Worm (Caenorhabditis elegans): ENCODE measurements around the gene clc-18.

clc-18 gene

ce11 chrV:4109873-4110272, at the start of gene clc-18:
clc-18 (minus strand) TSS chrV:4109973.
- no peak for TF ChIP-seq irx-1 (tag; optimal IDR thresholded peaks at IDR 0.05)
- no peak for TF ChIP-seq pag-3 (tag; optimal IDR thresholded peaks at IDR 0.05; ENCODE audit: borderline replicate concordance, insufficient read depth)
- no peak for TF ChIP-seq aha-1 (tag; optimal IDR thresholded peaks at IDR 0.05)
- TF ChIP-seq pax-3 (tag; optimal IDR thresholded peaks at IDR 0.05) = no peak
- no peak for TF ChIP-seq nhr-77 (tag; optimal IDR thresholded peaks at IDR 0.05)
- no peak for TF ChIP-seq sup-37 (GFP tag; optimal IDR thresholded peaks at IDR 0.05)
- no peak for TF ChIP-seq pqm-1 (tag; optimal IDR thresholded peaks at IDR 0.05)

ce11 chrV:4157291-4157690, 47.5 kb upstream of the clc-18 start:
- no peak for TF ChIP-seq nhr-12 (tag; optimal IDR thresholded peaks at IDR 0.05)
- TF ChIP-seq rnt-1 (tag; optimal IDR thresholded peaks at IDR 0.05) = peak; percentile 51
- peak; percentile 64 for TF ChIP-seq nhr-71 (tag; optimal IDR thresholded peaks at IDR 0.05)
- peak; percentile 26 for TF ChIP-seq snu-23 (GFP tag; optimal IDR thresholded peaks at IDR 0.05)
- TF ChIP-seq lsy-2 (tag; optimal IDR thresholded peaks at IDR 0.05) = peak in 1 of 2 experiments; percentile 52
- peak; percentile 88 for TF ChIP-seq lin-14 (GFP tag; optimal IDR thresholded peaks at IDR 0.05)
- TF ChIP-seq nhr-84 (tag; optimal IDR thresholded peaks at IDR 0.05) = no peak
- TF ChIP-seq lin-13 (GFP tag; optimal IDR thresholded peaks at IDR 0.05) = no peak
- no peak for TF ChIP-seq blmp-1 (tag; optimal IDR thresholded peaks at IDR 0.05)
- no peak for TF ChIP-seq lir-3 (tag; optimal IDR thresholded peaks at IDR 0.05; ENCODE audit: poor library complexity)
- TF ChIP-seq swsn-7 (tag; optimal IDR thresholded peaks at IDR 0.05) = peak; percentile 4
- TF ChIP-seq nhr-28 (tag; optimal IDR thresholded peaks at IDR 0.05) = no peak
- TF ChIP-seq ceh-82 (tag; optimal IDR thresholded peaks at IDR 0.05) = no peak
- peak; percentile 34 for TF ChIP-seq nhr-20 (tag; optimal IDR thresholded peaks at IDR 0.05)

ce11 chrV:4152200-4152599, 42.4 kb upstream of the clc-18 start, which contains the start of gene Y45G5AM.6:
Y45G5AM.6 (minus strand) TSS chrV:4152300.
- TF ChIP-seq efl-3 (GFP tag; optimal IDR thresholded peaks at IDR 0.05) (no peak), rnt-1 (tag; optimal IDR thresholded peaks at IDR 0.05) (no peak), unc-98 (GFP tag; IDR thresholded peaks at IDR 0.05) (no peak), egl-27 (tag; optimal IDR thresholded peaks at IDR 0.05) (no peak), zip-4 (GFP tag; optimal IDR thresholded peaks at IDR 0.05) (no peak), nhr-76 (tag; optimal IDR thresholded peaks at IDR 0.05) (no peak), jun-1 (tag; optimal IDR thresholded peaks at IDR 0.05) (no peak)

- TF ChIP-seq sptf-1 (tag; optimal IDR thresholded peaks at IDR 0.05) (no peak), lir-3 (tag; optimal IDR thresholded peaks at IDR 0.05; ENCODE audit: poor library complexity) (no peak), nhr-28 (tag; optimal IDR thresholded peaks at IDR 0.05) (no peak), swsn-7 (tag; optimal IDR thresholded peaks at IDR 0.05) (no peak), pag-3 (tag; optimal IDR thresholded peaks at IDR 0.05; ENCODE audit: borderline replicate concordance, insufficient read depth) (no peak), mep-1 (tag; optimal IDR thresholded peaks at IDR 0.05) (no peak), jun-1 (tag; optimal IDR thresholded peaks at IDR 0.05) (no peak), lin-13 (GFP tag; optimal IDR thresholded peaks at IDR 0.05) (no peak), unc-86 (tag; optimal IDR thresholded peaks at IDR 0.05) (no peak), aly-2 (tag; optimal IDR thresholded peaks at IDR 0.05) (no peak), nhr-85 (tag) (no peak), dpl-1 (GFP tag; optimal IDR thresholded peaks at IDR 0.05) (no peak), lsy-2 (tag; optimal IDR thresholded peaks at IDR 0.05) (no peak), nhr-11 (tag; optimal IDR thresholded peaks at IDR 0.05) (no peak), dsc-1 (tag; optimal IDR thresholded peaks at IDR 0.05) (no peak)
Observed at ce11 chrV:4151400-4151799, 41.6 kb upstream of the clc-18 start.

- no peak for TF ChIP-seq sup-37 (GFP tag; optimal IDR thresholded peaks at IDR 0.05)
- TF ChIP-seq sptf-1 (tag; optimal IDR thresholded peaks at IDR 0.05) = no peak
- TF ChIP-seq unc-86 (tag; optimal IDR thresholded peaks at IDR 0.05) = no peak
- no peak for TF ChIP-seq fos-1 (tag; optimal IDR thresholded peaks at IDR 0.05)
- TF ChIP-seq snu-23 (GFP tag; optimal IDR thresholded peaks at IDR 0.05) = no peak
- TF ChIP-seq ces-1 (GFP tag; optimal IDR thresholded peaks at IDR 0.05) = no peak
- TF ChIP-seq rnt-1 (tag; optimal IDR thresholded peaks at IDR 0.05) = no peak
- no peak for TF ChIP-seq mef-2 (tag; optimal IDR thresholded peaks at IDR 0.05)
- no peak for TF ChIP-seq hpl-2 (GFP tag; optimal IDR thresholded peaks at IDR 0.05)
- no peak for TF ChIP-seq jun-1 (tag; optimal IDR thresholded peaks at IDR 0.05)
- no peak for TF ChIP-seq nhr-19 (GFP tag; conservative IDR thresholded peaks at IDR 0.05)
- TF ChIP-seq fkh-4 (tag; optimal IDR thresholded peaks at IDR 0.05; ENCODE audit: borderline replicate concordance) = no peak
- TF ChIP-seq nhr-71 (tag; optimal IDR thresholded peaks at IDR 0.05) = no peak
- TF ChIP-seq lin-39 (tag; optimal IDR thresholded peaks at IDR 0.05) = no peak
- TF ChIP-seq pag-3 (tag; optimal IDR thresholded peaks at IDR 0.05; ENCODE audit: borderline replicate concordance, insufficient read depth) = no peak
- TF ChIP-seq unc-98 (GFP tag; IDR thresholded peaks at IDR 0.05) = no peak
- TF ChIP-seq F16B12.6 (tag; optimal IDR thresholded peaks at IDR 0.05) = no peak
- no peak for TF ChIP-seq nhr-237 (tag; optimal IDR thresholded peaks at IDR 0.05)
- TF ChIP-seq ztf-11 (tag; optimal IDR thresholded peaks at IDR 0.05) = no peak
Observed at ce11 chrV:4144205-4144604, 34.4 kb upstream of the clc-18 start, which contains the start of gene Y45G5AL.1. Y45G5AL.1 (plus strand) TSS chrV:4144505.
